Worm (Caenorhabditis elegans) whole organism, early embryonic: Measurements from ENCODE around the gene W09H1.4.

ENCODE experiments used
- F13C5.2 ChIP-seq: sonication (generic microtip); optimal IDR thresholded peaks from 2 replicates; lab custom pipeline; 2017; ENCODE audit warnings: mild to moderate bottlenecking, missing genetic modification characterization, inconsistent platforms, missing compliant biosample characterization
- ama-1 ChIP-seq: fragments of 150-350 bp; optimal IDR thresholded peaks from 2 replicates; lab custom pipeline; 2014
- ceh-13 ChIP-seq: fragments of 200-800 bp; sonication (Bioruptor generic); optimal IDR thresholded peaks from 2 replicates; lab custom pipeline; 2018; ENCODE audit warnings: mild to moderate bottlenecking, missing genetic modification characterization, missing compliant biosample characterization
- ets-7 ChIP-seq: sonication (generic microtip); optimal IDR thresholded peaks from 2 replicates; lab custom pipeline; 2016; ENCODE audit warnings: missing genotype, missing genetic modification characterization, missing compliant biosample characterization
- flt-1 ChIP-seq: fragments of 200-800 bp; sonication (Bioruptor generic); IDR thresholded peaks from 2 replicates; pipeline ENCODE4 v1.3.6; 2022; ENCODE audit warnings: missing genetic modification characterization, missing compliant biosample characterization
- hmbx-1 ChIP-seq: sonication (generic microtip); optimal IDR thresholded peaks from 2 replicates; lab custom pipeline; 2016; ENCODE audit warnings: mild to moderate bottlenecking, missing genetic modification characterization, missing compliant biosample characterization
- hmg-4 ChIP-seq: fragments of 200-800 bp; sonication (Bioruptor generic); optimal IDR thresholded peaks from 2 replicates; lab custom pipeline; 2018; ENCODE audit warnings: mild to moderate bottlenecking, missing genetic modification characterization, missing compliant biosample characterization
- hnd-1 ChIP-seq: sonication (generic microtip); optimal IDR thresholded peaks from 2 replicates; lab custom pipeline; 2016; ENCODE audit warnings: missing genetic modification characterization, missing compliant biosample characterization
- pes-1 ChIP-seq: fragments of 200-800 bp; sonication (Bioruptor generic); IDR thresholded peaks from 2 replicates; pipeline ENCODE4 v1.3.6; 2022; ENCODE audit warnings: missing genetic modification reagents, missing genetic modification characterization, missing compliant biosample characterization
- scrt-1 ChIP-seq: fragments of 200-800 bp; sonication (Bioruptor generic); IDR thresholded peaks from 2 replicates; pipeline ENCODE4 v1.3.6; 2022; ENCODE audit warnings: missing genetic modification characterization, missing compliant biosample characterization
- sea-1 ChIP-seq: fragments of 200-800 bp; sonication (Bioruptor generic); conservative IDR thresholded peaks from 2 replicates; pipeline ENCODE4 v1.3.6; 2022; ENCODE audit warnings: missing genetic modification characterization, missing compliant biosample characterization
- tbx-37 ChIP-seq: fragments of 200-800 bp; sonication (Bioruptor generic); conservative IDR thresholded peaks from 2 replicates; pipeline ENCODE4 v1.3.6; 2022; ENCODE audit warnings: missing genetic modification reagents, missing genetic modification characterization, missing compliant biosample characterization
- tra-4 ChIP-seq: sonication (generic microtip); optimal IDR thresholded peaks from 2 replicates; lab custom pipeline; 2017; ENCODE audit warnings: missing genetic modification characterization, missing compliant biosample characterization

DNA sequence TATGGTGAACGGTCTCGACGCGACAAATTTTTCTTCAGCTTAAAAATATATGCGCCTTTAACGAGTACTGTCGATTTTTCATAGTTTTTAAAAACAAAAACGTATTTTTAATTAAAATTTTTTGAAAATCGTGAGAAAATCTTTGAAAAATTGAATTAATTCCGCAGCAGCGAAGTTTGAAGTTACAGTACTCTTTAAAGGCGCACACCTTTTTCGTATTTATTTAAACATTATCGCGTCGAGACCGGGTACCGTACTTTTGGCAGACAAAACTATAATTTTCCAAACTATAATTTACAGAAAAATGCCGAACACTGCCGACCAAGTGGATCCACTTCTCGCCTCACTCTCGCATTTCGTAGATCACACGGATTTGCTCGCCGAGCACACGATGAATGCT is 32.5 kb downstream of the W09H1.4 start, which contains the start of gene F15D4.2:
- no peak for TF ChIP-seq hnd-1 (tag; lab: Kevin White, UChicago)
- no peak for TF ChIP-seq sea-1 (GFP tag; lab: Robert Waterston, UW)
- TF ChIP-seq hmbx-1 = no peak
- TF ChIP-seq ceh-13 (GFP tag; lab: Kevin White, UChicago) = no peak
- no peak for TF ChIP-seq ama-1 (lab: Kevin White, UChicago)
- no peak for TF ChIP-seq tbx-37 (GFP tag; lab: Robert Waterston, UW)
- no peak for TF ChIP-seq hmg-4 (GFP tag; lab: Kevin White, UChicago)
- TF ChIP-seq F13C5.2 (tag; lab: Kevin White, UChicago) = no peak
- no peak for TF ChIP-seq pes-1 (GFP tag; lab: Robert Waterston, UW)
- TF ChIP-seq scrt-1 (GFP tag; lab: Robert Waterston, UW) = no peak
- TF ChIP-seq tra-4 (tag; lab: Kevin White, UChicago) = no peak
- TF ChIP-seq flt-1 (GFP tag; lab: Robert Waterston, UW) = no peak
- TF ChIP-seq ets-7 (tag; lab: Kevin White, UChicago) = no peak
